Worm (Caenorhabditis elegans) whole organism, L2 larva: ENCODE data around the gene ZK673.2.

Experiments used
- C34F6.9 ChIP-seq: fragments of 150-350 bp; optimal IDR thresholded peaks from 2 replicates; lab custom pipeline; 2014; ENCODE audit warnings: missing biosample characterization, missing genetic modification characterization
- F13H6.1 ChIP-seq: sonication (generic microtip); optimal IDR thresholded peaks from 2 replicates; lab custom pipeline; 2016; ENCODE audit warnings: missing genetic modification characterization, missing compliant biosample characterization
- Y55F3AM.14 ChIP-seq: fragments of 200-800 bp; sonication (Bioruptor generic); optimal IDR thresholded peaks from 2 replicates; lab custom pipeline; 2018; ENCODE audit warnings: mild to moderate bottlenecking, missing genetic modification characterization, missing compliant biosample characterization
- ZK546.5 ChIP-seq: sonication (generic microtip); optimal IDR thresholded peaks from 2 replicates; lab custom pipeline; 2017; ENCODE audit warnings: missing biosample characterization, missing genetic modification characterization
- alr-1 ChIP-seq: fragments of 150-350 bp; optimal IDR thresholded peaks from 2 replicates; lab custom pipeline; 2014; ENCODE audit warnings: missing biosample characterization, missing genetic modification characterization
- aly-2 ChIP-seq: fragments of 150-350 bp; optimal IDR thresholded peaks from 2 replicates; lab custom pipeline; 2014; ENCODE audit warnings: missing biosample characterization, missing genetic modification characterization
- ama-1 ChIP-seq: fragments of 150-350 bp; optimal IDR thresholded peaks from 2 replicates; lab custom pipeline; 2018; ENCODE audit warnings: inconsistent platforms
- blmp-1 ChIP-seq: sonication (generic microtip); optimal IDR thresholded peaks from 2 replicates; lab custom pipeline; 2017; ENCODE audit warnings: missing genetic modification characterization, mild to moderate bottlenecking, missing compliant biosample characterization, antibody characterized with exemption, moderate library complexity; ENCODE audit not compliant: insufficient read depth
- crh-2 ChIP-seq: sonication (generic microtip); optimal IDR thresholded peaks from 2 replicates; lab custom pipeline; 2017; ENCODE audit warnings: missing biosample characterization, missing genetic modification characterization
- dmd-4 ChIP-seq: sonication (generic microtip); optimal IDR thresholded peaks from 2 replicates; lab custom pipeline; 2017; ENCODE audit warnings: missing biosample characterization, missing genetic modification characterization
- egl-27 ChIP-seq: sonication (generic microtip); optimal IDR thresholded peaks from 3 replicates; lab custom pipeline; 2017; ENCODE audit warnings: missing biosample characterization, missing genetic modification reagents, missing genetic modification characterization
- elt-1 ChIP-seq: fragments of 150-350 bp; optimal IDR thresholded peaks from 2 replicates; lab custom pipeline; 2014; ENCODE audit warnings: missing biosample characterization, missing genetic modification characterization
- elt-3 ChIP-seq: sonication (generic microtip); optimal IDR thresholded peaks from 2 replicates; lab custom pipeline; 2017; ENCODE audit warnings: missing biosample characterization, missing genetic modification characterization
- fos-1 ChIP-seq: fragments of 150-350 bp; optimal IDR thresholded peaks from 2 replicates; lab custom pipeline; 2014; ENCODE audit warnings: missing biosample characterization, missing genetic modification characterization
- gmeb-1 ChIP-seq: fragments of 150-350 bp; optimal IDR thresholded peaks from 2 replicates; lab custom pipeline; 2014; ENCODE audit warnings: missing biosample characterization, missing genetic modification characterization
- lin-11 ChIP-seq: fragments of 150-350 bp; sonication (generic microtip); optimal IDR thresholded peaks from 2 replicates; lab custom pipeline; 2014; ENCODE audit warnings: missing biosample characterization, missing genetic modification characterization, inconsistent platforms, mixed read lengths
- lin-13 ChIP-seq: fragments of 150-350 bp; optimal IDR thresholded peaks from 2 replicates; lab custom pipeline; 2014; ENCODE audit warnings: missing biosample characterization, missing genetic modification reagents, missing genetic modification characterization
- lin-39 ChIP-seq: fragments of 150-350 bp; optimal IDR thresholded peaks from 2 replicates; lab custom pipeline; 2014; ENCODE audit warnings: missing biosample characterization, missing genetic modification reagents, missing genetic modification characterization
- lsy-2 ChIP-seq, 2 experiments: fragments of 150-350 bp in 1 of 2; sonication (generic microtip) in 1 of 2; optimal IDR thresholded peaks; 2 replicates each; lab custom pipeline; 2014 to 2017; ENCODE audit warnings: missing biosample characterization in 2 of 2, missing genetic modification characterization in 2 of 2
- mdl-1 ChIP-seq, 2 experiments: fragments of 150-350 bp in 1 of 2; sonication (generic microtip) in 1 of 2; optimal IDR thresholded peaks; 2 replicates each; lab custom pipeline; 2017; ENCODE audit warnings: missing biosample characterization in 2 of 2, missing genetic modification characterization in 2 of 2
- nhr-10 ChIP-seq: sonication (generic microtip); optimal IDR thresholded peaks from 2 replicates; lab custom pipeline; 2017; ENCODE audit warnings: missing biosample characterization, missing genetic modification characterization
- nhr-11 ChIP-seq: fragments of 150-350 bp; optimal IDR thresholded peaks from 2 replicates; lab custom pipeline; 2014; ENCODE audit warnings: missing biosample characterization, missing genetic modification characterization
- nhr-12 ChIP-seq: fragments of 150-350 bp; optimal IDR thresholded peaks from 2 replicates; lab custom pipeline; 2014; ENCODE audit warnings: missing biosample characterization, missing genetic modification characterization
- nhr-129 ChIP-seq: fragments of 150-350 bp; optimal IDR thresholded peaks from 2 replicates; lab custom pipeline; 2014; ENCODE audit warnings: missing biosample characterization, missing genetic modification characterization
- nhr-23 ChIP-seq: fragments of 150-350 bp; optimal IDR thresholded peaks from 2 replicates; lab custom pipeline; 2014; ENCODE audit warnings: missing biosample characterization, missing genetic modification reagents, missing genetic modification characterization
- nhr-237 ChIP-seq: fragments of 150-350 bp; optimal IDR thresholded peaks from 2 replicates; lab custom pipeline; 2014; ENCODE audit warnings: missing biosample characterization, missing genetic modification characterization
- nhr-25 ChIP-seq: fragments of 150-350 bp; sonication (generic microtip); optimal IDR thresholded peaks from 3 replicates; lab custom pipeline; 2014; ENCODE audit warnings: missing biosample characterization, missing genetic modification characterization
- nhr-6 ChIP-seq: fragments of 150-350 bp; optimal IDR thresholded peaks from 2 replicates; lab custom pipeline; 2014; ENCODE audit warnings: missing biosample characterization, missing genetic modification characterization
- nhr-77 ChIP-seq: fragments of 150-350 bp; optimal IDR thresholded peaks from 2 replicates; lab custom pipeline; 2014; ENCODE audit warnings: missing biosample characterization, missing genetic modification characterization
- peb-1 ChIP-seq: fragments of 150-350 bp; optimal IDR thresholded peaks from 2 replicates; lab custom pipeline; 2014; ENCODE audit warnings: missing biosample characterization, missing genetic modification characterization
- sem-4 ChIP-seq: fragments of 150-350 bp; optimal IDR thresholded peaks from 2 replicates; lab custom pipeline; 2014; ENCODE audit warnings: missing biosample characterization, missing genetic modification reagents, missing genetic modification characterization
- skn-1 ChIP-seq: sonication (generic microtip); optimal IDR thresholded peaks from 2 replicates; lab custom pipeline; 2017; ENCODE audit warnings: missing biosample characterization, missing genetic modification characterization
- sma-3 ChIP-seq: sonication (generic microtip); optimal IDR thresholded peaks from 2 replicates; lab custom pipeline; 2016; ENCODE audit warnings: missing genetic modification reagents, missing genetic modification characterization, missing compliant biosample characterization
- sma-9 ChIP-seq, 2 experiments: fragments of 150-350 bp in 1 of 2; sonication (generic microtip) in 1 of 2; optimal IDR thresholded peaks; 2 replicates each; lab custom pipeline; 2014 to 2016; ENCODE audit warnings: missing genetic modification characterization in 2 of 2, mild to moderate bottlenecking in 1 of 2, missing biosample characterization in 1 of 2, missing compliant biosample characterization in 1 of 2, missing genetic modification reagents in 1 of 2, moderate library complexity in 1 of 2
- snpc-4 ChIP-seq: fragments of 150-350 bp; optimal IDR thresholded peaks from 2 replicates; lab custom pipeline; 2014; ENCODE audit warnings: missing biosample characterization, missing genetic modification characterization
- unc-39 ChIP-seq: fragments of 150-350 bp; optimal IDR thresholded peaks from 2 replicates; lab custom pipeline; 2014; ENCODE audit warnings: missing biosample characterization, missing genetic modification characterization
- unc-55 ChIP-seq: fragments of 150-350 bp; sonication (generic microtip); optimal IDR thresholded peaks from 3 replicates; lab custom pipeline; 2014; ENCODE audit warnings: missing biosample characterization, missing genetic modification reagents, missing genetic modification characterization
- unc-62 ChIP-seq: fragments of 150-350 bp; optimal IDR thresholded peaks from 2 replicates; lab custom pipeline; 2014; ENCODE audit warnings: missing biosample characterization, missing genetic modification reagents, missing genetic modification characterization
- zag-1 ChIP-seq: fragments of 150-350 bp; optimal IDR thresholded peaks from 2 replicates; lab custom pipeline; 2014; ENCODE audit warnings: missing biosample characterization, missing genetic modification characterization
- ztf-11 ChIP-seq: sonication (generic microtip); optimal IDR thresholded peaks from 2 replicates; lab custom pipeline; 2017; ENCODE audit warnings: missing biosample characterization, missing genetic modification characterization
- ztf-4 ChIP-seq: fragments of 150-350 bp; optimal IDR thresholded peaks from 2 replicates; lab custom pipeline; 2014; ENCODE audit warnings: missing biosample characterization, missing genetic modification characterization

Gene ZK673.2

ce11 chrII:10402991-10403390 lies 45.1 kb upstream of the ZK673.2 start:
- TF ChIP-seq sem-4 (tag; lab: Kevin White, UChicago): no peak
- no peak for TF ChIP-seq nhr-23 (tag; lab: Kevin White, UChicago)
- no peak for TF ChIP-seq ZK546.5 (tag; lab: Kevin White, UChicago)
- TF ChIP-seq fos-1 (tag; lab: Kevin White, UChicago): peak; percentile 81
- TF ChIP-seq nhr-10 (tag; lab: Kevin White, UChicago): no peak
- TF ChIP-seq elt-1 (tag; lab: Kevin White, UChicago): no peak
- no peak for TF ChIP-seq nhr-12 (tag; lab: Kevin White, UChicago)
- TF ChIP-seq gmeb-1 (tag; lab: Kevin White, UChicago): peak; percentile 19
- no peak for TF ChIP-seq lin-39 (tag; lab: Kevin White, UChicago)
- no peak for TF ChIP-seq lin-13 (GFP tag; lab: Kevin White, UChicago)
- TF ChIP-seq aly-2 (tag; lab: Kevin White, UChicago): no peak
- no peak for TF ChIP-seq blmp-1
- peak; percentile 53 for TF ChIP-seq sma-9 (GFP tag; optimal IDR thresholded peaks at IDR 0.05; lab: Kevin White, UChicago)
- no peak for TF ChIP-seq sma-9 (tag; optimal IDR thresholded peaks at IDR 0.05; lab: Kevin White, UChicago)
- TF ChIP-seq zag-1 (tag; lab: Kevin White, UChicago): no peak
- TF ChIP-seq egl-27 (tag; lab: Kevin White, UChicago): no peak
- no peak for TF ChIP-seq peb-1
- no peak for TF ChIP-seq dmd-4 (tag; lab: Kevin White, UChicago)

- TF ChIP-seq alr-1 (no peak), sem-4 (tag; lab: Kevin White, UChicago) (no peak), ama-1 (lab: Kevin White, UChicago) (no peak), F13H6.1 (tag; lab: Kevin White, UChicago) (no peak), nhr-237 (tag; lab: Kevin White, UChicago) (no peak), mdl-1 (tag; optimal IDR thresholded peaks at IDR 0.05; lab: Kevin White, UChicago) (no peak), elt-1 (tag; lab: Kevin White, UChicago) (no peak), crh-2 (no peak), blmp-1 (no peak), nhr-23 (tag; lab: Kevin White, UChicago) (no peak), ztf-11 (tag; lab: Kevin White, UChicago) (no peak), Y55F3AM.14 (GFP tag; lab: Kevin White, UChicago) (no peak), dmd-4 (tag; lab: Kevin White, UChicago) (no peak), sma-9 (GFP tag; optimal IDR thresholded peaks at IDR 0.05; lab: Kevin White, UChicago) (no peak), sma-9 (tag; optimal IDR thresholded peaks at IDR 0.05; lab: Kevin White, UChicago) (no peak), gmeb-1 (tag; lab: Kevin White, UChicago) (no peak)
- TF ChIP-seq, all 48 proteins: peak for 0
These were observed 37.1 kb upstream of the ZK673.2 start, which contains the start of gene E04D5.5 for ce11 chrII:10410989-10411388. Gene E04D5.5, plus strand, starts transcription at chrII:10411289.

ce11 chrII:10416332-10416863 lies 31.7 kb upstream of the ZK673.2 start, which contains the start of gene eif-2A:
Gene eif-2A, plus strand, starts transcription at chrII:10416800.
- TF ChIP-seq mdl-1 (tag; optimal IDR thresholded peaks at IDR 0.05; lab: Kevin White, UChicago): no peak
- TF ChIP-seq sma-3 (GFP tag; lab: Kevin White, UChicago): no peak
- TF ChIP-seq gmeb-1 (tag; lab: Kevin White, UChicago): peak; percentile 20
- no peak for TF ChIP-seq crh-2
- TF ChIP-seq lin-11 (tag; lab: Kevin White, UChicago): no peak
- TF ChIP-seq C34F6.9 (tag; lab: Kevin White, UChicago): peak; percentile 16
- no peak for TF ChIP-seq dmd-4 (tag; lab: Kevin White, UChicago)
- no peak for TF ChIP-seq egl-27 (tag; lab: Kevin White, UChicago)
- TF ChIP-seq nhr-11 (tag; lab: Kevin White, UChicago): no peak
- peak; percentile 16 for TF ChIP-seq lin-13 (GFP tag; lab: Kevin White, UChicago)
- no peak for TF ChIP-seq blmp-1
- TF ChIP-seq nhr-25 (tag; lab: Kevin White, UChicago): no peak
- no peak for TF ChIP-seq snpc-4 (tag; lab: Kevin White, UChicago)
- TF ChIP-seq elt-1 (tag; lab: Kevin White, UChicago): no peak
- TF ChIP-seq nhr-12 (tag; lab: Kevin White, UChicago): no peak
- TF ChIP-seq elt-3: no peak
- TF ChIP-seq alr-1: no peak
- TF ChIP-seq nhr-129 (tag; lab: Kevin White, UChicago): no peak
- TF ChIP-seq lin-39 (tag; lab: Kevin White, UChicago): no peak
- peak; percentile 27 for TF ChIP-seq unc-55 (GFP tag; lab: Kevin White, UChicago)
- TF ChIP-seq nhr-237 (tag; lab: Kevin White, UChicago): no peak
- no peak for TF ChIP-seq F13H6.1 (tag; lab: Kevin White, UChicago)
- TF ChIP-seq ZK546.5 (tag; lab: Kevin White, UChicago): no peak
- no peak for TF ChIP-seq nhr-6 (tag; lab: Kevin White, UChicago)
- no peak for TF ChIP-seq nhr-77 (tag; lab: Kevin White, UChicago)
- TF ChIP-seq skn-1: no peak
- no peak for TF ChIP-seq zag-1 (tag; lab: Kevin White, UChicago)
- TF ChIP-seq ztf-4 (tag; lab: Kevin White, UChicago): no peak
- peak; percentile 28 to 93 for TF ChIP-seq lsy-2 (tag; optimal IDR thresholded peaks at IDR 0.05; lab: Kevin White, UChicago)
- TF ChIP-seq peb-1: no peak
- no peak for TF ChIP-seq unc-62 (GFP tag; lab: Kevin White, UChicago)
- no peak for TF ChIP-seq unc-39 (tag; lab: Kevin White, UChicago)
- TF ChIP-seq, all 48 proteins: peak for 5
